Worm (Caenorhabditis elegans): ENCODE results near the gene Y44A6D.6.

The Y44A6D.6 gene

DNA sequence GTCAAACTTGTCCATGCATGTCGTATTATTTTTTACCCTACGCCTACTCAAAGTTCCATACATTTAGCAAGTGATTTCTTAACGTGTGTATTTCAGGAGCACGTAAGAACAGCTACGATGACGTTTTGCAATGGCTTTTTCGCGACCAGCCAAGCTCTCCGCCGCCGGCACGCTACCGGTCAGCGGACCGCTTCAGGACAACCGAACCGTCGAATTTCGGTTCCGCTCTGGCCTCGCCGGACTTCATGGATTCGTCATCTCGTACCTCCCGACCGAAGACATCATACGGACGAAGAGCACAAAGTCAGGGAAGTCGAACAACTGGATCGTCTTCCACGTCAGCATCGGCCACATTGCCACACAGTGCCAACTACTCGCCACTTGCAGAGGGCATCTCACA, 23.5 kb upstream of the Y44A6D.6 start:
- TF ChIP-seq ceh-82 (tag; optimal IDR thresholded peaks at IDR 0.05) (no peak), unc-62 (GFP tag; optimal IDR thresholded peaks at IDR 0.05) (no peak), mdl-1 (tag; optimal IDR thresholded peaks at IDR 0.05) (no peak), unc-39 (tag; optimal IDR thresholded peaks at IDR 0.05) (no peak)

DNA sequence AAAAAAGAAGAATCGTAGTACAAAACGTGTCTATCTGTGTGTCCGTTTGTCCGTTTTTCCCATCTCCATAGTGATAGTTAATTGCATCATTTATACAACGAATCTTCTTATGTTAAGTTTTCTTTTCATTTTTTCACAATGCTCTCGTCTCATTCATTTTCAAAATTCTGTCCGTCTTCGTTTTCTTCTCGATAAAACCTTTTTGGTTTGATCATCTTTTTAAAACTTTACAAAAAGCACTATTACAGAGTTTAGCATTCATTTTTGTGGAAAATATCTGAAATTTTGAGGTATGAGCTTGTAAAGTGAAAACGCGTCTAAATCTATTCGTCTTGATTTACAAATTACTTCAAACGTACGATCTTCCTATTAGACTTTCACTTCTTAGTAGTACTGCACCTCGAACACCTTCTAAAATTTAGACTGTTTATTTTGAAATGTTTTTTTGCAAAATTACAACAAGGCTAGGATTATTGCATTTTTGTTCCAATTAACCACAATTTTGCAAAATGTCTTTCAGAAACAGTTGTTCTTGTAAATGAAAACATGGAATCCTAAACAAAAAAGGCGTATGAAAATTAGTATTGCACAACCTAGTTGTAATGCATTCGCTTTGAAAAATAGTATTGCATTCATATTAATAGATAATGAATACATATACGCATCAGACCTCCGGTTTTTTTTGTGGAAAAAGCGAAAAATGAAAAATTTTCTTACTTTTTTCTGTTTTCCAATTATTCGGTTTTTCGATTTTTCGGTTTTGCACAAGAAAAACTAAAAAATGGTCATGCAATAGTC, 21.9 kb upstream of the Y44A6D.6 start:
- TF ChIP-seq ceh-28 (tag; optimal IDR thresholded peaks at IDR 0.05) (peak; percentile 37), unc-62 (GFP tag; optimal IDR thresholded peaks at IDR 0.05) (no peak), R02D3.7 (tag; optimal IDR thresholded peaks at IDR 0.05) (no peak), tbx-2 (tag; optimal IDR thresholded peaks at IDR 0.05) (no peak), lsy-12 (tag; optimal IDR thresholded peaks at IDR 0.05) (no peak), elt-2 (tag; optimal IDR thresholded peaks at IDR 0.05) (peak; percentile 29), ceh-9 (tag; optimal IDR thresholded peaks at IDR 0.05) (no peak), ama-1 (optimal IDR thresholded peaks at IDR 0.05) (peak; percentile 1), aly-2 (tag; optimal IDR thresholded peaks at IDR 0.05) (peak; percentile 53)

DNA sequence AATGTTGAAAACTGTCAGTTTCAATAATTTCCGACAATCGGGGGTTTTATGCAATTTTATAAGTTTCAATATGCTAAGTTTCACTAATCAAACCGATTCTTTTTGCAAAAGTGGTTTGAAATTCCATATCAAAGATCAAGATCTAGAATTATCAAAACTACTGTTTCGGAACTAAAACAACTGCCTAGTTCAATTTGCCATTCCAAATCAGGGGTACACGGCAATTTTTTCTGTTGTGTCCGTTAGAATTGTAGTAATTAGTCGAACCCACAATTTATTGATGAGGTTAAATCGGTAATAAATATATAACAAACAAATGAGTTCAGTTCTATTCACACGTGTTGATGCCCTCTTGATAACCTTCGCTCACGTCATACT, 21.3 kb upstream of the Y44A6D.6 start:
- no peak for TF ChIP-seq nfya-1 (tag; optimal IDR thresholded peaks at IDR 0.05; ENCODE audit: insufficient read depth)
- TF ChIP-seq pqm-1 (tag; optimal IDR thresholded peaks at IDR 0.05): no peak
- no peak for TF ChIP-seq nhr-77 (tag; optimal IDR thresholded peaks at IDR 0.05)
- TF ChIP-seq mml-1 (tag; optimal IDR thresholded peaks at IDR 0.05): no peak
- TF ChIP-seq nhr-25 (tag; optimal IDR thresholded peaks at IDR 0.05): no peak
- no peak for TF ChIP-seq lin-15B (tag; optimal IDR thresholded peaks at IDR 0.05)

DNA sequence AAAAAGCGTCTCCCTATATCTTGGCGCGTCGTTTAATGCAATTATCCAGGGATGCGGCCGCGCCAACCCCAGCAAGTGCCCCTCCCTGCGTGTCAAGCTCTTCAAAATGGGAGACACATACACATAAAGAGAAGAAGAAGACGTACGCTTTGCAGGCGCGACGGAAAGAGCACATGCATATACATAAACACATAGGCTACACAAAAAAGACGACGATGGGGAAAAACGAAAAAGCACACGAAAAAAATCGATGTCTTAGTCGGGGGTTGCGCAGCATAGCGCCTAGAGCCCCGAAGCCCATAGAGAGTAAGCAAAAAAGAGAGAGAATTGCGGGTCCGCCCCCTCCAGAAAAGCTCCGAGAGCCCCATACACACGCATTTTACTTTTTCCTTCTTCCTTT, 18.0 kb upstream of the Y44A6D.6 start, which contains the start of gene tpan-1:
Gene tpan-1, plus strand, starts transcription at position 398 of the 400 bp plus-strand sequence.
- TF ChIP-seq ZK546.5 (tag; optimal IDR thresholded peaks at IDR 0.05) (no peak), nhr-25 (tag; optimal IDR thresholded peaks at IDR 0.05) (no peak), hmg-11 (tag; optimal IDR thresholded peaks at IDR 0.05) (peak; percentile 29), daf-12 (tag; optimal IDR thresholded peaks at IDR 0.05) (no peak), mdl-1 (tag; optimal IDR thresholded peaks at IDR 0.05) (peak; percentile 19), skn-1 (tag; optimal IDR thresholded peaks at IDR 0.05) (peak; percentile 6), ceh-28 (tag; optimal IDR thresholded peaks at IDR 0.05) (peak; percentile 1), snpc-4 (tag; optimal IDR thresholded peaks at IDR 0.05) (peak; percentile 38), unc-39 (tag; optimal IDR thresholded peaks at IDR 0.05) (no peak), nhr-11 (tag; optimal IDR thresholded peaks at IDR 0.05) (no peak), fkh-10 (GFP tag; optimal IDR thresholded peaks at IDR 0.05) (peak; percentile 89), nhr-43 (tag; optimal IDR thresholded peaks at IDR 0.05; ENCODE audit: poor library complexity, severe bottlenecking) (no peak), lin-39 (tag; optimal IDR thresholded peaks at IDR 0.05) (peak; percentile 79), mml-1 (tag; optimal IDR thresholded peaks at IDR 0.05) (no peak), nfya-1 (tag; optimal IDR thresholded peaks at IDR 0.05; ENCODE audit: insufficient read depth) (peak; percentile 76)

DNA sequence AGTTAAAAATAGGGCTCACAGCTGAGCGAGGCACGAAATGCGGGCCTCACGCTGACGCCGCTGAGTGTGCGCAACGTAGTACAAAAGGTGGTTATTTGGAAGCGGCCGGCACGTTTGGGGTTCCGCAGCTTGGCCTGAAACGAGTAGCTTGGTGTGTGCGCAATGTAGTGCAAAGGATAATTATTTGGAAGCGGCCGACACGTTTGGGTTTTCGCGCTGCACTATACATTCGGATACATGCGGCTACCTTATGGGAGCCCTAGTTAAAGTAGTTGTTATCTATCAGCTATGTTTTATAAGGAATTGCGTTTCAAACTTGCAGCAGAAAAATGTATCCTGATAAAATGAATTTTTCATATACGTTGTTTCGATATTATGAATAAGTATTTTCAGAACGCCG, 17.1 kb upstream of the Y44A6D.6 start, which contains the start of gene Y44A6D.1:
Gene Y44A6D.1, minus strand, starts transcription at position 23 of the 400 bp plus-strand sequence.
- no peak for TF ChIP-seq lin-39 (tag; optimal IDR thresholded peaks at IDR 0.05)
- TF ChIP-seq nhr-11 (tag; optimal IDR thresholded peaks at IDR 0.05): no peak
- no peak for TF ChIP-seq fkh-2 (tag; optimal IDR thresholded peaks at IDR 0.05)
- TF ChIP-seq nhr-67 (tag; optimal IDR thresholded peaks at IDR 0.05): no peak
- no peak for TF ChIP-seq nhr-237 (tag; optimal IDR thresholded peaks at IDR 0.05)
- TF ChIP-seq ztf-11 (tag; optimal IDR thresholded peaks at IDR 0.05): no peak
- no peak for TF ChIP-seq egl-27 (tag; optimal IDR thresholded peaks at IDR 0.05)
- no peak for TF ChIP-seq ZK546.5 (tag; optimal IDR thresholded peaks at IDR 0.05)
- TF ChIP-seq ztf-4 (tag; optimal IDR thresholded peaks at IDR 0.05): no peak
- TF ChIP-seq nhr-12 (tag; optimal IDR thresholded peaks at IDR 0.05): no peak
- TF ChIP-seq R02D3.7 (tag; optimal IDR thresholded peaks at IDR 0.05): no peak

Data from whole organism, L3 larva.